Worm (Caenorhabditis elegans) whole organism, young adult: ENCODE results near the gene cTel54X.2.

ENCODE experiments used
- lin-35 ChIP-seq, 3 experiments: fragments of 150-350 bp in 2 of 3; sonication (generic microtip) in 1 of 3; optimal IDR thresholded peaks; 2 replicates each; lab custom pipeline; 2014 to 2018; ENCODE audit warnings: missing biosample characterization in 3 of 3, missing genetic modification characterization in 3 of 3, missing genetic modification reagents in 3 of 3
- pha-4 ChIP-seq: fragments of 150-350 bp; sonication (generic microtip); optimal IDR thresholded peaks from 2 replicates; lab custom pipeline; 2014; ENCODE audit warnings: missing biosample characterization, missing genetic modification reagents, missing genetic modification characterization

- no peak for TF ChIP-seq lin-35 (GFP tag; optimal IDR thresholded peaks at IDR 0.05; lab: Kevin White, UChicago)
- TF ChIP-seq pha-4 (tag; lab: Kevin White, UChicago): no peak
Measured at ce11 chrIII:23862-24261, 20.8 kb downstream of the cTel54X.2 start, which contains the start of gene H10E21.5.
